Fruit fly (Drosophila melanogaster) Kc167 (cell line): ENCODE results near the gene Cyp310a1.

Experiments
- h ChIP-seq: fragments of >200 bp; optimal IDR thresholded peaks from 3 replicates; lab custom pipeline; 2018; ENCODE audit warnings: missing external identifiers
- insv ChIP-seq: fragments of >200 bp; optimal IDR thresholded peaks from 3 replicates; lab custom pipeline; 2018; ENCODE audit warnings: missing external identifiers

- TF ChIP-seq h (lab: Kevin White, UChicago) (no peak), insv (lab: Kevin White, UChicago) (no peak)
Observed at dm6 chr2L:18698559-18699130, 45.8 kb upstream of the Cyp310a1 start, which contains the start of gene CG10341.
